Fruit fly (Drosophila melanogaster) whole organism, embryonic: Measurements from ENCODE around the gene Scgbeta.

Experiments
- Bdp1 ChIP-seq: fragments of 200-800 bp; sonication (Bioruptor generic); optimal IDR thresholded peaks from 3 replicates; lab custom pipeline; 2016; ENCODE audit warnings: missing biosample characterization, missing genetic modification characterization
- CG11398 ChIP-seq: fragments of 200-800 bp; sonication (Bioruptor generic); optimal IDR thresholded peaks from 2 replicates; lab custom pipeline; 2016; ENCODE audit warnings: missing biosample characterization, missing genetic modification characterization
- CG12236 ChIP-seq: fragments of 200-800 bp; sonication (Bioruptor generic); optimal IDR thresholded peaks from 2 replicates; lab custom pipeline; 2016; ENCODE audit warnings: missing biosample characterization, missing genetic modification characterization
- CG12744 ChIP-seq: fragments of 200-800 bp; sonication (Bioruptor generic); optimal IDR thresholded peaks from 2 replicates; lab custom pipeline; 2016; ENCODE audit warnings: missing biosample characterization, missing genetic modification characterization
- CG12769 ChIP-seq: fragments of 200-800 bp; sonication (Bioruptor generic); optimal IDR thresholded peaks from 2 replicates; lab custom pipeline; 2019; ENCODE audit warnings: missing biosample characterization, mild to moderate bottlenecking, missing genetic modification characterization, moderate library complexity
- CG13775 ChIP-seq: fragments of 200-800 bp; sonication (Bioruptor generic); optimal IDR thresholded peaks from 3 replicates; lab custom pipeline; 2017; ENCODE audit warnings: missing biosample characterization, mild to moderate bottlenecking, missing genetic modification characterization
- CG15601 ChIP-seq: fragments of 200-800 bp; sonication (Bioruptor generic); optimal IDR thresholded peaks from 3 replicates; lab custom pipeline; 2019; ENCODE audit warnings: missing biosample characterization, mild to moderate bottlenecking, missing genetic modification characterization, moderate library complexity
- CG1602 ChIP-seq: fragments of 200-800 bp; sonication (Bioruptor generic); optimal IDR thresholded peaks from 3 replicates; lab custom pipeline; 2016; ENCODE audit warnings: missing biosample characterization, missing genetic modification characterization
- CG17328 ChIP-seq: fragments of 200-800 bp; sonication (Bioruptor generic); IDR thresholded peaks from 2 replicates; pipeline ENCODE4 v1.3.6; 2022; ENCODE audit warnings: missing biosample characterization, missing genetic modification characterization
- CG17359 ChIP-seq: fragments of 200-800 bp; sonication (Bioruptor generic); optimal IDR thresholded peaks from 3 replicates; lab custom pipeline; 2018; ENCODE audit warnings: missing biosample characterization, mild to moderate bottlenecking, missing genetic modification characterization, moderate library complexity
- CG18011 ChIP-seq: fragments of 200-800 bp; sonication (Bioruptor generic); optimal IDR thresholded peaks from 2 replicates; lab custom pipeline; 2017; ENCODE audit warnings: missing biosample characterization, missing genetic modification characterization, mild to moderate bottlenecking, moderate library complexity, missing genotype
- CG18619 ChIP-seq: fragments of 200-800 bp; sonication (Bioruptor generic); optimal IDR thresholded peaks from 3 replicates; lab custom pipeline; 2017; ENCODE audit warnings: missing biosample characterization, mild to moderate bottlenecking, missing genetic modification characterization
- CG2129 ChIP-seq: fragments of 200-800 bp; sonication (Bioruptor generic); IDR thresholded peaks from 2 replicates; pipeline ENCODE4 v1.3.6; 2022; ENCODE audit warnings: missing biosample characterization, missing genetic modification characterization; ENCODE audit not compliant: partially characterized antibody
- CG31224 ChIP-seq: fragments of 200-800 bp; sonication (Bioruptor generic); IDR thresholded peaks from 2 replicates; pipeline ENCODE4 v1.3.6; 2022; ENCODE audit warnings: missing biosample characterization, missing genetic modification characterization
- CG33557 ChIP-seq: fragments of 200-800 bp; sonication (Bioruptor generic); optimal IDR thresholded peaks from 2 replicates; lab custom pipeline; 2019; ENCODE audit warnings: missing biosample characterization, mild to moderate bottlenecking, missing genetic modification characterization, moderate library complexity
- CG34422 ChIP-seq: fragments of 200-800 bp; sonication (Bioruptor generic); IDR thresholded peaks from 3 replicates; pipeline ENCODE4 v1.3.6; 2022; ENCODE audit warnings: missing biosample characterization, missing genetic modification characterization
- CG4707 ChIP-seq: fragments of 200-800 bp; sonication (Bioruptor generic); optimal IDR thresholded peaks from 2 replicates; lab custom pipeline; 2018; ENCODE audit warnings: missing biosample characterization, mild to moderate bottlenecking, missing genetic modification characterization, moderate library complexity
- CG7745 ChIP-seq: fragments of 200-800 bp; sonication (Bioruptor generic); optimal IDR thresholded peaks from 2 replicates; lab custom pipeline; 2018; ENCODE audit warnings: missing biosample characterization, mild to moderate bottlenecking, missing genetic modification characterization, moderate library complexity
- CG8944 ChIP-seq: fragments of 200-800 bp; sonication (Bioruptor generic); optimal IDR thresholded peaks from 3 replicates; lab custom pipeline; 2016; ENCODE audit warnings: missing biosample characterization, missing genetic modification characterization
- D19A ChIP-seq: fragments of 200-800 bp; optimal IDR thresholded peaks from 3 replicates; lab custom pipeline; 2019; ENCODE audit warnings: missing biosample characterization, mild to moderate bottlenecking, missing genetic modification characterization, moderate library complexity
- Dip2 ChIP-seq: fragments of 200-800 bp; sonication (Bioruptor generic); IDR thresholded peaks from 2 replicates; pipeline ENCODE4 v1.3.6; 2022; ENCODE audit warnings: missing biosample characterization, missing genetic modification characterization
- Eip74EF ChIP-seq, 2 experiments: fragments of 200-800 bp in 1 of 2; fragments of >200 bp in 1 of 2; sonication (Bioruptor generic) in 1 of 2; optimal IDR thresholded peaks; 2 replicates each; lab custom pipeline; 2017 to 2019; ENCODE audit warnings: missing biosample characterization in 2 of 2, missing genetic modification characterization in 2 of 2, mild to moderate bottlenecking in 1 of 2, moderate library complexity in 1 of 2
- Fer2 ChIP-seq: fragments of 200-800 bp; sonication (Bioruptor generic); optimal IDR thresholded peaks from 2 replicates; lab custom pipeline; 2018; ENCODE audit warnings: missing biosample characterization, mild to moderate bottlenecking, missing genetic modification characterization, moderate library complexity
- HmgD ChIP-seq: fragments of 200-800 bp; sonication (Bioruptor generic); optimal IDR thresholded peaks from 3 replicates; lab custom pipeline; 2016; ENCODE audit warnings: missing biosample characterization, missing genetic modification characterization
- Hsf ChIP-seq: fragments of 200-800 bp; sonication (Bioruptor generic); optimal IDR thresholded peaks from 3 replicates; lab custom pipeline; 2016; ENCODE audit warnings: missing biosample characterization, missing genetic modification characterization
- Meics ChIP-seq: fragments of 200-800 bp; sonication (Bioruptor generic); optimal IDR thresholded peaks from 2 replicates; lab custom pipeline; 2017; ENCODE audit warnings: missing biosample characterization, mild to moderate bottlenecking, missing genetic modification characterization
- NK7.1 ChIP-seq: fragments of 200-800 bp; sonication (Bioruptor generic); optimal IDR thresholded peaks from 3 replicates; lab custom pipeline; 2016; ENCODE audit warnings: missing biosample characterization, missing genetic modification characterization
- Oli ChIP-seq: fragments of 200-800 bp; sonication (Bioruptor generic); optimal IDR thresholded peaks from 2 replicates; lab custom pipeline; 2018; ENCODE audit warnings: missing biosample characterization, mild to moderate bottlenecking, missing genetic modification characterization, moderate library complexity
- Taf1 ChIP-seq: fragments of 200-800 bp; sonication (Bioruptor generic); IDR thresholded peaks from 2 replicates; pipeline ENCODE4 v1.3.6; 2022; ENCODE audit warnings: missing biosample characterization, missing genetic modification characterization
- Tbp ChIP-seq: fragments of >200 bp; optimal IDR thresholded peaks from 2 replicates; lab custom pipeline; 2018; ENCODE audit warnings: missing biosample characterization, missing genetic modification characterization
- ab ChIP-seq: fragments of 200-800 bp; sonication (Bioruptor generic); optimal IDR thresholded peaks from 2 replicates; lab custom pipeline; 2016; ENCODE audit warnings: missing biosample characterization, missing genetic modification characterization
- ato ChIP-seq: fragments of 200-800 bp; sonication (Bioruptor generic); IDR thresholded peaks from 2 replicates; pipeline ENCODE4 v1.3.6; 2022; ENCODE audit warnings: missing biosample characterization, missing genetic modification characterization; ENCODE audit not compliant: partially characterized antibody
- bigmax ChIP-seq: fragments of 200-800 bp; sonication (Bioruptor generic); optimal IDR thresholded peaks from 2 replicates; lab custom pipeline; 2018; ENCODE audit warnings: missing biosample characterization, mild to moderate bottlenecking, missing genetic modification characterization
- chm ChIP-seq: fragments of 200-800 bp; sonication (Bioruptor generic); IDR thresholded peaks from 2 replicates; pipeline ENCODE4 v1.3.6; 2022; ENCODE audit warnings: missing biosample characterization, missing genetic modification characterization
- crol ChIP-seq: fragments of 200-800 bp; sonication (Bioruptor generic); IDR thresholded peaks from 2 replicates; pipeline ENCODE4 v1.3.6; 2022; ENCODE audit warnings: missing biosample characterization, missing genetic modification characterization
- emc ChIP-seq: fragments of 200-800 bp; sonication (Bioruptor generic); optimal IDR thresholded peaks from 2 replicates; lab custom pipeline; 2016; ENCODE audit warnings: missing biosample characterization, missing genetic modification characterization
- esg ChIP-seq: fragments of 200-800 bp; sonication (Bioruptor generic); conservative IDR thresholded peaks from 2 replicates; pipeline ENCODE4 v1.3.6; 2022; ENCODE audit warnings: missing biosample characterization, missing genetic modification characterization
- exex ChIP-seq: fragments of 200-800 bp; sonication (Bioruptor generic); optimal IDR thresholded peaks from 4 replicates; lab custom pipeline; 2018; ENCODE audit warnings: missing biosample characterization, mild to moderate bottlenecking, missing genetic modification characterization, moderate library complexity
- fu2 ChIP-seq: fragments of 200-800 bp; sonication (Bioruptor generic); optimal IDR thresholded peaks from 2 replicates; lab custom pipeline; 2016; ENCODE audit warnings: missing biosample characterization, missing genetic modification characterization
- hkb ChIP-seq, 2 experiments: fragments of 200-800 bp in 1 of 2; fragments of >200 bp in 1 of 2; sonication (Bioruptor generic) in 1 of 2; IDR thresholded peaks in 1 of 2; optimal IDR thresholded peaks in 1 of 2; 2 replicates each; pipeline versions ENCODE4 v1.3.6 to Lab custom; 2017 to 2022; ENCODE audit warnings: missing biosample characterization in 1 of 2, missing genetic modification characterization in 1 of 2
- ind ChIP-seq: fragments of 200-800 bp; sonication (Bioruptor generic); optimal IDR thresholded peaks from 3 replicates; lab custom pipeline; 2016; ENCODE audit warnings: missing biosample characterization, missing genetic modification characterization
- jigr1 ChIP-seq: fragments of 200-800 bp; sonication (Bioruptor generic); IDR thresholded peaks from 3 replicates; pipeline ENCODE4 v1.3.6; 2022; ENCODE audit warnings: missing biosample characterization, missing genetic modification characterization
- pita ChIP-seq: fragments of 200-800 bp; sonication (Bioruptor generic); optimal IDR thresholded peaks from 2 replicates; lab custom pipeline; 2017; ENCODE audit warnings: missing biosample characterization, mild to moderate bottlenecking, missing genetic modification characterization
- pzg ChIP-seq: fragments of 200-800 bp; sonication (Bioruptor generic); optimal IDR thresholded peaks from 3 replicates; lab custom pipeline; 2018; ENCODE audit warnings: missing biosample characterization, mild to moderate bottlenecking, missing genetic modification characterization, moderate library complexity
- ro ChIP-seq: fragments of 200-800 bp; sonication (Bioruptor generic); IDR thresholded peaks from 2 replicates; pipeline ENCODE4 v1.3.6; 2022; ENCODE audit warnings: missing biosample characterization, missing genetic modification characterization
- scrt ChIP-seq: fragments of 200-800 bp; sonication (Bioruptor generic); optimal IDR thresholded peaks from 2 replicates; lab custom pipeline; 2018; ENCODE audit warnings: missing biosample characterization, mild to moderate bottlenecking, missing genetic modification characterization, moderate library complexity
- sd ChIP-seq: fragments of 200-800 bp; sonication (Bioruptor generic); optimal IDR thresholded peaks from 3 replicates; lab custom pipeline; 2018; ENCODE audit warnings: missing biosample characterization, mild to moderate bottlenecking, missing genetic modification characterization, moderate library complexity
- stwl ChIP-seq: fragments of 200-800 bp; sonication (Bioruptor generic); optimal IDR thresholded peaks from 3 replicates; lab custom pipeline; 2018; ENCODE audit warnings: missing biosample characterization, mild to moderate bottlenecking, missing genetic modification characterization, moderate library complexity
- tx ChIP-seq: fragments of 200-800 bp; sonication (Bioruptor generic); optimal IDR thresholded peaks from 2 replicates; lab custom pipeline; 2016; ENCODE audit warnings: missing biosample characterization, missing genetic modification characterization
- wdn ChIP-seq: fragments of 200-800 bp; sonication (Bioruptor generic); IDR thresholded peaks from 2 replicates; pipeline ENCODE4 v1.3.6; 2022; ENCODE audit warnings: missing biosample characterization, missing genetic modification characterization

Gene Scgbeta

dm6 chr3R:12402935-12403334 lies 19.3 kb downstream of the Scgbeta start (continued):
- TF ChIP-seq hkb (optimal IDR thresholded peaks at IDR 0.05; lab: Kevin White, UChicago) (no peak), hkb (GFP tag; IDR thresholded peaks at IDR 0.05; lab: Robert Waterston, UW) (peak; percentile 99), ind (GFP tag; lab: Kevin White, UChicago) (peak; percentile 98), CG1602 (GFP tag; lab: Kevin White, UChicago) (peak; percentile 96), CG12769 (peak; percentile 98), CG12236 (GFP tag; lab: Kevin White, UChicago) (peak; percentile 91), D19A (tag; lab: Kevin White, UChicago) (peak; percentile 99), bigmax (GFP tag; lab: Kevin White, UChicago) (peak; percentile 74), Meics (peak; percentile 99), jigr1 (GFP tag; lab: Robert Waterston, UW) (peak; percentile 76; the same call in 2 of the 3 replicates), CG13775 (GFP tag; lab: Kevin White, UChicago) (peak; percentile 96), Eip74EF (GFP tag; optimal IDR thresholded peaks at IDR 0.05; lab: Kevin White, UChicago) (peak in 1 of 2 experiments; percentile 98), ab (peak; percentile 73), HmgD (peak; percentile 93), tx (GFP tag; lab: Kevin White, UChicago) (peak; percentile 84), ato (GFP tag; lab: Robert Waterston, UW) (no peak), sd (peak; percentile 88), pzg (peak; percentile 46), scrt (GFP tag; lab: Kevin White, UChicago) (peak; percentile 99), CG2129 (GFP tag; lab: Robert Waterston, UW) (no peak), NK7.1 (GFP tag; lab: Kevin White, UChicago) (peak; percentile 95), Hsf (GFP tag; lab: Kevin White, UChicago) (peak; percentile 97), CG34422 (GFP tag; lab: Robert Waterston, UW) (peak; percentile 96), CG33557 (GFP tag; lab: Kevin White, UChicago) (peak; percentile 99), Taf1 (GFP tag; lab: Robert Waterston, UW) (peak; percentile 92), CG7745 (tag; lab: Kevin White, UChicago) (peak; percentile 92), chm (peak; percentile 100), CG17359 (tag; lab: Kevin White, UChicago) (peak; percentile 98), Dip2 (peak; percentile 56; the same call in 1 of the 2 replicates), ro (GFP tag; lab: Robert Waterston, UW) (peak; percentile 63), fu2 (GFP tag; lab: Kevin White, UChicago) (peak; percentile 88), CG4707 (peak; percentile 94), CG15601 (tag; lab: Kevin White, UChicago) (peak; percentile 98), CG18011 (GFP tag; lab: Kevin White, UChicago) (peak; percentile 84), CG11398 (peak; percentile 88), exex (peak; percentile 92), stwl (tag; lab: Kevin White, UChicago) (peak; percentile 99), Bdp1 (peak; percentile 86), CG18619 (peak; percentile 94), Tbp (GFP tag; lab: Kevin White, UChicago) (no peak), esg (GFP tag; lab: Robert Waterston, UW) (peak; percentile 93), crol (peak; percentile 47; the same call in 1 of the 2 replicates), Oli (tag; lab: Kevin White, UChicago) (peak; percentile 97), CG8944 (GFP tag; lab: Kevin White, UChicago) (peak; percentile 87), emc (GFP tag; lab: Kevin White, UChicago) (peak; percentile 97), wdn (GFP tag; lab: Robert Waterston, UW) (peak; percentile 93), CG12744 (GFP tag; lab: Kevin White, UChicago) (peak; percentile 94), CG31224 (GFP tag; lab: Robert Waterston, UW) (peak; percentile 90), CG17328 (GFP tag; lab: Robert Waterston, UW) (peak; percentile 98), Fer2 (peak; percentile 97), pita (no peak)
